Fruit fly (Drosophila melanogaster): ENCODE results near the gene CG34250.

DNA sequence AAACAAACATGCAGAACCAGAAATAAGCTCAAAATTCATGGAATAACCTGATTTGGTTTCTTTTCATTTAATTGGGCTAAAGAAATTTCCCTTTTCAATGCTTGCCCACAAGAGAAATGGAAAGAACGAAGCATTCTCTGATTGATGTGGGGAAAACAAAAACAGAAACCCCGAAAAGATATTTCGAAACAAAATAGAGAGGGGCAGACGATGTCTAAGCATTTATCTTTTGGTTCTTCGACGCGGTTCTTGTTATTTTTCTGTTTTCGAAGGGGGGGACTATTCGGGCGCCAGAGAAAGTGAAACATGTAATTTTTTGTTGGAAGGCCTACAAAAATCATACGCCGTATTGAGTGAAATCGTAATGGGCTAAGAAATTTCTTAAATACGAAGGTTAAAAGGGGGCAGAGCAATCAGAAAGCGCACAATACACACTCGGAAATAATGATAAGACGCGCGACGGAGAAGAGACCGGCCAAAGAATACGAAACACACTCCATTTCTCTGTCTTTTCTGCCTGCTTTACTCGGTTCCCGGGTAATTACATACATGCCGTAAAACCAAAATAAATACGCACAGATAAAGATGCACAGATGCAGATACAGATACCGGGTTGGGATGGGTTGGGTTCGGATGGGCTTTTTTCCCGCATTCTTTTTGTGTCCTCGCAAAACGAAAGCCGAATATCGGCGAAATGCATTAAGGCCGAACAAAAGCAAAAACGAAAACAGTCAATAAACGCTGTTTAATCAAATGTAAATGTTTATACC is 12.8 kb downstream of the CG34250 start:
- TF ChIP-seq psq (optimal IDR thresholded peaks at IDR 0.05), result no peak
- TF ChIP-seq CG8478 (optimal IDR thresholded peaks at IDR 0.05), result no peak
- no peak for TF ChIP-seq usp (GFP tag; optimal IDR thresholded peaks at IDR 0.05)
- TF ChIP-seq EcR (GFP tag; optimal IDR thresholded peaks at IDR 0.05), result no peak
